Worm (Caenorhabditis elegans): ENCODE results near the gene fcmt-1.

- TF ChIP-seq sox-4 (tag; optimal IDR thresholded peaks at IDR 0.05) (no peak), lin-39 (tag; optimal IDR thresholded peaks at IDR 0.05) (no peak), tbx-2 (tag; optimal IDR thresholded peaks at IDR 0.05) (no peak), efl-1 (optimal IDR thresholded peaks at IDR 0.05) (peak; percentile 79 to 87), efl-1 (GFP tag; optimal IDR thresholded peaks at IDR 0.05 in 1 of 2) (peak; percentile 85 to 98), unc-130 (tag; optimal IDR thresholded peaks at IDR 0.05) (peak; percentile 24), lin-15B (tag; optimal IDR thresholded peaks at IDR 0.05) (peak; percentile 62), unc-98 (GFP tag; IDR thresholded peaks at IDR 0.05) (no peak), rnt-1 (tag; optimal IDR thresholded peaks at IDR 0.05) (peak; percentile 87), ztf-11 (tag; optimal IDR thresholded peaks at IDR 0.05) (peak in 1 of 2 experiments; percentile 28)
Measured at ce11 chrII:11675877-11676473, 33.4 kb downstream of the fcmt-1 start, which contains the start of the genes trr-1 and C47D12.2.

Measured in whole organism, L1 larva.